Worm (Caenorhabditis elegans) whole organism, L1 larva: ENCODE measurements around the gene T26G10.4.

ENCODE experiments used
- efl-3 ChIP-seq: fragments of 200-800 bp; sonication (Bioruptor generic); optimal IDR thresholded peaks from 2 replicates; lab custom pipeline; 2018; ENCODE audit warnings: mild to moderate bottlenecking, missing genetic modification characterization, missing compliant biosample characterization
- elt-2 ChIP-seq: sonication (generic microtip); optimal IDR thresholded peaks from 2 replicates; lab custom pipeline; 2016; ENCODE audit warnings: missing genetic modification characterization, mild to moderate bottlenecking, inconsistent platforms, missing compliant biosample characterization, missing genetic modification reagents
- lin-39 ChIP-seq: fragments of 150-350 bp; optimal IDR thresholded peaks from 2 replicates; lab custom pipeline; 2014; ENCODE audit warnings: missing biosample characterization, missing genetic modification reagents, missing genetic modification characterization
- lsy-2 ChIP-seq, 2 experiments: fragments of 150-350 bp; optimal IDR thresholded peaks; 2 replicates each; lab custom pipeline; 2014; ENCODE audit warnings: missing biosample characterization in 2 of 2, missing genetic modification characterization in 2 of 2
- nhr-84 ChIP-seq: sonication (generic microtip); optimal IDR thresholded peaks from 2 replicates; lab custom pipeline; 2017; ENCODE audit warnings: missing biosample characterization, missing genetic modification characterization
- skn-1 ChIP-seq: fragments of 150-350 bp; optimal IDR thresholded peaks from 2 replicates; lab custom pipeline; 2014; ENCODE audit warnings: missing biosample characterization, missing genetic modification characterization
- sox-4 ChIP-seq: sonication (generic microtip); optimal IDR thresholded peaks from 2 replicates; lab custom pipeline; 2016; ENCODE audit warnings: missing genetic modification characterization, missing compliant biosample characterization
- swsn-7 ChIP-seq: sonication (generic microtip); optimal IDR thresholded peaks from 2 replicates; lab custom pipeline; 2016; ENCODE audit warnings: missing genetic modification characterization, missing compliant biosample characterization
- xbp-1 ChIP-seq: sonication (generic microtip); optimal IDR thresholded peaks from 2 replicates; lab custom pipeline; 2016; ENCODE audit warnings: missing genetic modification characterization, missing compliant biosample characterization
- zag-1 ChIP-seq: fragments of 150-350 bp; optimal IDR thresholded peaks from 2 replicates; lab custom pipeline; 2014; ENCODE audit warnings: missing biosample characterization, missing genetic modification characterization

The T26G10.4 gene

DNA sequence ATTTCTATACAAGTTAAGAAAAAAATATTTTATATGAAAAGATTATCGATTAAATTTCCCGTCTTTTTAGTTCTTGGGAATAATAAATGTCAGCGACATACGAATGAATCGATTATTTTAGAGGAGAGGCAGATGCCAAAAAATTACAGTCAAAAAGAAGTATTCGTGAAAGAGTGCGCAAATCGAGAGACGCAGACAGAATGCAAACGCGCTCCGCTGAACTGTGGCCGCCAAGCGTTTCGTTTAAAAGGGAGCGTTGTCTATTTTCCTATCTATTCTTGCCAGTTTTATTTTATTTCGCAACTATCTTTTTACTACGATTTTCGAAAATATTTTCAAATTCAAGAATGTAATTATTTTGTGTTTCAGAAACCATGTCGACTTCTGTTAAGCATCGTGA lies 46.8 kb downstream of the T26G10.4 start, which contains the start of gene baf-1 (continued):
- peak; percentile 64 for TF ChIP-seq elt-2 (tag; lab: Kevin White, UChicago)
- TF ChIP-seq nhr-84 (tag; lab: Kevin White, UChicago): no peak
- peak; percentile 68 for TF ChIP-seq swsn-7 (tag; lab: Kevin White, UChicago)
- peak; percentile 26 for TF ChIP-seq sox-4 (tag; lab: Kevin White, UChicago)
- TF ChIP-seq skn-1 (tag; lab: Kevin White, UChicago): peak; percentile 81
- TF ChIP-seq lin-39: peak; percentile 2

DNA sequence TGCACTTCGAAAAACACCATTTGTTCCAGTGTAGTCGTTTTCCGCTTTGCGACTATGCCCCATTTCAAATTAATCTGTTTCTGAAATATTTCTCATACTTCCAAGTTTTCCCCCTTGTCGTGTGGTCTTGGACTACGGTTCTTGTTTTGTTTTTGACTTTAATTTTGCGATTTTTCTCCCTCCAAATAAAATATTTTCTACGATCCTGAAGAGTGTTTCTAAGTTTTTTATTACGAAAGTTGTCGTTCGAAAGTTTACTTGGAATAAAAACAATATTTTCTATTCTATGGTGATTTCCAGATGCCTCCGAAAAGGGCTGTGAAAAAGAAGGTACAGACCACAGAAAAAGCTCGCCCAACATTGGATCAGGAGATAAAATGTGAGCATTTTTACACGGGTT lies 47.5 kb downstream of the T26G10.4 start, which contains the start of gene tag-342:
tag-342 (plus strand) TSS at position 301 of the 400 bp plus-strand sequence.
- no peak for TF ChIP-seq zag-1 (tag; lab: Kevin White, UChicago)
- no peak for TF ChIP-seq efl-3
- TF ChIP-seq lsy-2 (tag; optimal IDR thresholded peaks at IDR 0.05; lab: Kevin White, UChicago): no peak
- TF ChIP-seq xbp-1: no peak
